Worm (Caenorhabditis elegans) whole organism, L4/young adult: ENCODE measurements around the gene W03F8.4.

ENCODE experiments used
- W03F9.2 ChIP-seq: fragments of 150-350 bp; optimal IDR thresholded peaks from 2 replicates; lab custom pipeline; 2014; ENCODE audit warnings: missing biosample characterization, missing genetic modification characterization
- him-1 ChIP-seq: sonication (generic microtip); optimal IDR thresholded peaks from 2 replicates; lab custom pipeline; 2016; ENCODE audit warnings: missing genotype, missing genetic modification reagents, missing genetic modification characterization, missing compliant biosample characterization

DNA sequence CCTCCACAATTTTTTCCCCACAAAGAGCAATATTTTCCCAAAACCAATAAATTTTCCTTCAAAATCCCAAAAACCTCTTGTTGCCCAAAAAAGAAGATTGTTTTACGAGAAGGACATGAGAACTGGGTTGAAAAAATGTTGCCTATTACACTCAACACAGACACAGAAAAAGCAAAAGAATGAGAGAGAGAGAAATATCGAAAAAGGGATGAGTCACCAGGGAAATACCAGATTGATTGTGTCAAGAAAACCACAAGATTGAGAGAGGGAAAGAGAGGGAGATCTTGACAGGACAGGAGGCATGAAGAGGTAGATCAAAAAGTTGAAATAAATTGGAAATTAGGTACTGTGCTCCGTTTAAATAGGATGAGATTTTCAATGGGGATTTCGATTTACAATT, 49.1 kb upstream of the W03F8.4 start:
- TF ChIP-seq him-1 (tag; lab: Kevin White, UChicago): no peak
- no peak for TF ChIP-seq W03F9.2 (tag; lab: Kevin White, UChicago)
